Worm (Caenorhabditis elegans) whole organism, mixed stage, embryonic: Measurements from ENCODE around the gene Y56A3A.6.

Source experiments
- cnd-1 ChIP-seq: fragments of 200-800 bp; sonication (Bioruptor generic); optimal IDR thresholded peaks from 2 replicates; lab custom pipeline; 2018; ENCODE audit warnings: mild to moderate bottlenecking, missing genetic modification characterization, missing compliant biosample characterization
- flh-1 ChIP-seq: fragments of 200-800 bp; sonication (Bioruptor generic); optimal IDR thresholded peaks from 2 replicates; lab custom pipeline; 2018; ENCODE audit warnings: mild to moderate bottlenecking, missing genetic modification characterization, moderate library complexity, missing compliant biosample characterization
- lin-13 ChIP-seq: fragments of 150-350 bp; optimal IDR thresholded peaks from 2 replicates; lab custom pipeline; 2014; ENCODE audit warnings: missing biosample characterization, missing genetic modification characterization
- lin-32 ChIP-seq: fragments of 200-800 bp; sonication (Bioruptor generic); optimal IDR thresholded peaks from 2 replicates; lab custom pipeline; 2018; ENCODE audit warnings: mild to moderate bottlenecking, missing genetic modification characterization, missing compliant biosample characterization
- nhr-237 ChIP-seq: fragments of 150-350 bp; optimal IDR thresholded peaks from 2 replicates; lab custom pipeline; 2014; ENCODE audit warnings: missing biosample characterization, missing genetic modification characterization
- nhr-28 ChIP-seq: fragments of 150-350 bp; optimal IDR thresholded peaks from 2 replicates; lab custom pipeline; 2014; ENCODE audit warnings: missing biosample characterization, missing genetic modification characterization
- nhr-76 ChIP-seq: sonication (generic microtip); optimal IDR thresholded peaks from 2 replicates; lab custom pipeline; 2017; ENCODE audit warnings: missing biosample characterization, missing genetic modification characterization
- pha-4 ChIP-seq: fragments of 150-350 bp; optimal IDR thresholded peaks from 2 replicates; lab custom pipeline; 2018; ENCODE audit warnings: missing biosample characterization, missing genetic modification reagents, missing genetic modification characterization
- sem-2 ChIP-seq: fragments of 200-800 bp; sonication (Bioruptor generic); optimal IDR thresholded peaks from 2 replicates; lab custom pipeline; 2018; ENCODE audit warnings: mild to moderate bottlenecking, missing genetic modification characterization, missing compliant biosample characterization
- snpc-4 ChIP-seq: fragments of 150-350 bp; optimal IDR thresholded peaks from 2 replicates; lab custom pipeline; 2014; ENCODE audit warnings: missing biosample characterization, missing genetic modification characterization
- sptf-1 ChIP-seq: sonication (generic microtip); optimal IDR thresholded peaks from 2 replicates; lab custom pipeline; 2017; ENCODE audit warnings: mild to moderate bottlenecking, missing genetic modification characterization, moderate library complexity, missing compliant biosample characterization
- tbx-8 ChIP-seq: fragments of 200-800 bp; sonication (Bioruptor generic); optimal IDR thresholded peaks from 2 replicates; lab custom pipeline; 2018; ENCODE audit warnings: mild to moderate bottlenecking, missing genetic modification characterization, moderate library complexity, missing compliant biosample characterization
- unc-62 ChIP-seq: fragments of 150-350 bp; optimal IDR thresholded peaks from 2 replicates; lab custom pipeline; 2014; ENCODE audit warnings: missing biosample characterization, missing genetic modification reagents, missing genetic modification characterization

- TF ChIP-seq nhr-76 (tag; lab: Kevin White, UChicago) = no peak
- TF ChIP-seq nhr-28 (tag; lab: Kevin White, UChicago) = no peak
- no peak for TF ChIP-seq sem-2 (GFP tag; lab: Kevin White, UChicago)
- no peak for TF ChIP-seq unc-62 (GFP tag; lab: Kevin White, UChicago)
- no peak for TF ChIP-seq lin-13 (tag; lab: Kevin White, UChicago)
- no peak for TF ChIP-seq pha-4 (tag; lab: Kevin White, UChicago)
- TF ChIP-seq nhr-237 (tag; lab: Kevin White, UChicago) = no peak
- TF ChIP-seq sptf-1 = no peak
- no peak for TF ChIP-seq lin-32 (GFP tag; lab: Kevin White, UChicago)
- TF ChIP-seq snpc-4 = no peak
- TF ChIP-seq flh-1 = no peak
- TF ChIP-seq cnd-1 = no peak
- TF ChIP-seq tbx-8 = no peak
Observed at ce11 chrIII:11843007-11843406, 35.6 kb downstream of the Y56A3A.6 start.
